Fruit fly (Drosophila melanogaster) whole organism, embryonic: ENCODE results near the gene amrt.
A peak's percentile ranks its signal among the peaks of the same experiment; 100 is the strongest.

Experiments used
- Atf-2 ChIP-seq: fragments of 200-800 bp; sonication (Bioruptor generic); optimal IDR thresholded peaks from 2 replicates; lab custom pipeline; 2016; ENCODE audit warnings: missing biosample characterization, missing genetic modification characterization
- Atf3 ChIP-seq: fragments of 200-800 bp; sonication (Bioruptor generic); optimal IDR thresholded peaks from 3 replicates; lab custom pipeline; 2016; ENCODE audit warnings: missing biosample characterization, missing genetic modification characterization
- CG10543 ChIP-seq: fragments of 200-800 bp; sonication (Bioruptor generic); optimal IDR thresholded peaks from 3 replicates; lab custom pipeline; 2017; ENCODE audit warnings: missing biosample characterization, mild to moderate bottlenecking, missing genetic modification characterization, moderate library complexity
- CG10654 ChIP-seq: fragments of 200-800 bp; sonication (Bioruptor generic); optimal IDR thresholded peaks from 2 replicates; lab custom pipeline; 2016; ENCODE audit warnings: missing biosample characterization, missing genetic modification characterization
- CG15269 ChIP-seq: fragments of 200-800 bp; sonication (Bioruptor generic); optimal IDR thresholded peaks from 2 replicates; lab custom pipeline; 2018; ENCODE audit warnings: missing biosample characterization, mild to moderate bottlenecking, missing genetic modification characterization, moderate library complexity
- CG1647 ChIP-seq: fragments of 200-800 bp; sonication (Bioruptor generic); optimal IDR thresholded peaks from 3 replicates; lab custom pipeline; 2016; ENCODE audit warnings: missing biosample characterization, missing genetic modification characterization
- CG17361 ChIP-seq: fragments of 200-800 bp; sonication (Bioruptor generic); IDR thresholded peaks from 3 replicates; pipeline ENCODE4 v1.3.6; 2022; ENCODE audit warnings: missing biosample characterization, missing genetic modification characterization
- CG17385 ChIP-seq: fragments of 200-800 bp; sonication (Bioruptor generic); optimal IDR thresholded peaks from 3 replicates; lab custom pipeline; 2018; ENCODE audit warnings: missing biosample characterization, mild to moderate bottlenecking, missing genetic modification characterization
- CG17802 ChIP-seq: fragments of 200-800 bp; sonication (Bioruptor generic); optimal IDR thresholded peaks from 2 replicates; lab custom pipeline; 2018; ENCODE audit warnings: missing biosample characterization, mild to moderate bottlenecking, missing genetic modification characterization, moderate library complexity
- CG2875 ChIP-seq: fragments of 200-800 bp; sonication (Bioruptor generic); optimal IDR thresholded peaks from 2 replicates; lab custom pipeline; 2017; ENCODE audit warnings: missing biosample characterization, mild to moderate bottlenecking, missing genetic modification characterization, missing genetic modification reagents
- CG30431 ChIP-seq: fragments of 200-800 bp; sonication (Bioruptor generic); optimal IDR thresholded peaks from 2 replicates; lab custom pipeline; 2017; ENCODE audit warnings: missing biosample characterization, missing genetic modification characterization
- CG3281 ChIP-seq: fragments of 200-800 bp; sonication (Bioruptor generic); optimal IDR thresholded peaks from 3 replicates; lab custom pipeline; 2017; ENCODE audit warnings: missing biosample characterization, mild to moderate bottlenecking, missing genetic modification characterization
- CG4617 ChIP-seq: fragments of 200-800 bp; sonication (Bioruptor generic); optimal IDR thresholded peaks from 3 replicates; lab custom pipeline; 2016; ENCODE audit warnings: missing biosample characterization, missing genetic modification characterization, borderline replicate concordance
- CG4854 ChIP-seq: fragments of 200-800 bp; sonication (Bioruptor generic); optimal IDR thresholded peaks from 2 replicates; lab custom pipeline; 2016; ENCODE audit warnings: missing biosample characterization, missing genetic modification characterization, inconsistent platforms
- CG6689 ChIP-seq: fragments of 200-800 bp; sonication (Bioruptor generic); IDR thresholded peaks from 2 replicates; pipeline ENCODE4 v1.3.6; 2022; ENCODE audit warnings: missing biosample characterization, missing genetic modification characterization
- CG7271 ChIP-seq: fragments of 200-800 bp; sonication (Bioruptor generic); optimal IDR thresholded peaks from 2 replicates; lab custom pipeline; 2018; ENCODE audit warnings: missing biosample characterization, mild to moderate bottlenecking, missing genetic modification characterization, moderate library complexity
- CG8359 ChIP-seq: fragments of 200-800 bp; sonication (Bioruptor generic); optimal IDR thresholded peaks from 2 replicates; lab custom pipeline; 2017; ENCODE audit warnings: missing biosample characterization, mild to moderate bottlenecking, missing genetic modification characterization, borderline replicate concordance
- CG9215 ChIP-seq: fragments of 200-800 bp; sonication (Bioruptor generic); IDR thresholded peaks from 2 replicates; pipeline ENCODE4 v1.3.6; 2022; ENCODE audit warnings: missing biosample characterization, missing genetic modification characterization
- CG9609 ChIP-seq: fragments of 200-800 bp; sonication (Bioruptor generic); optimal IDR thresholded peaks from 3 replicates; lab custom pipeline; 2016; ENCODE audit warnings: missing biosample characterization, missing genetic modification characterization
- E2f2 ChIP-seq: fragments of 200-800 bp; sonication (Bioruptor generic); IDR thresholded peaks from 2 replicates; pipeline ENCODE4 v1.3.6; 2022; ENCODE audit warnings: missing biosample characterization, missing genetic modification characterization
- Hand ChIP-seq: fragments of 200-800 bp; sonication (Bioruptor generic); optimal IDR thresholded peaks from 2 replicates; lab custom pipeline; 2017; ENCODE audit warnings: mild to moderate bottlenecking, missing biosample characterization, missing genetic modification reagents, missing genetic modification characterization
- MESR4 ChIP-seq: fragments of 200-800 bp; sonication (Bioruptor generic); optimal IDR thresholded peaks from 2 replicates; lab custom pipeline; 2018; ENCODE audit warnings: missing biosample characterization, mild to moderate bottlenecking, missing genetic modification characterization, moderate library complexity
- Meics ChIP-seq: fragments of 200-800 bp; sonication (Bioruptor generic); optimal IDR thresholded peaks from 2 replicates; lab custom pipeline; 2017; ENCODE audit warnings: missing biosample characterization, mild to moderate bottlenecking, missing genetic modification characterization
- Oaz ChIP-seq: fragments of 200-800 bp; sonication (Bioruptor generic); IDR thresholded peaks from 2 replicates; pipeline ENCODE4 v1.3.6; 2022; ENCODE audit warnings: missing biosample characterization, missing genetic modification characterization
- Trl ChIP-seq, 3 experiments: fragments of >200 bp in 2 of 3; fragments of 200-800 bp in 1 of 3; sonication (Bioruptor generic) in 1 of 3; optimal IDR thresholded peaks; 2 replicates in 1 of 3; 3 replicates in 2 of 3; lab custom pipeline; 2016 to 2017; ENCODE audit warnings: missing biosample characterization in 1 of 3, missing genetic modification characterization in 1 of 3
- Xbp1 ChIP-seq: fragments of 200-800 bp; sonication (Bioruptor generic); optimal IDR thresholded peaks from 3 replicates; lab custom pipeline; 2016; ENCODE audit warnings: missing biosample characterization, mild to moderate bottlenecking, missing genetic modification characterization
- YL-1 ChIP-seq: fragments of 200-800 bp; sonication (Bioruptor generic); optimal IDR thresholded peaks from 3 replicates; lab custom pipeline; 2017; ENCODE audit warnings: missing biosample characterization, mild to moderate bottlenecking, missing genetic modification characterization
- ap ChIP-seq: fragments of 200-800 bp; sonication (Bioruptor generic); IDR thresholded peaks from 2 replicates; pipeline ENCODE4 v1.3.6; 2022; ENCODE audit warnings: missing biosample characterization, missing genetic modification characterization
- ara ChIP-seq: fragments of 200-800 bp; sonication (Bioruptor generic); IDR thresholded peaks from 2 replicates; pipeline ENCODE4 v1.3.6; 2022; ENCODE audit warnings: missing biosample characterization, missing genetic modification characterization
- bbx ChIP-seq: fragments of 200-800 bp; sonication (Bioruptor generic); IDR thresholded peaks from 2 replicates; pipeline ENCODE4 v1.3.6; 2022; ENCODE audit warnings: missing biosample characterization, missing genetic modification characterization; ENCODE audit not compliant: partially characterized antibody
- btn ChIP-seq: fragments of 200-800 bp; sonication (Bioruptor generic); optimal IDR thresholded peaks from 2 replicates; lab custom pipeline; 2016; ENCODE audit warnings: missing biosample characterization, missing genetic modification characterization
- chinmo ChIP-seq: fragments of 200-800 bp; sonication (Bioruptor generic); IDR thresholded peaks from 4 replicates; pipeline ENCODE4 v1.3.6; 2022; ENCODE audit warnings: missing biosample characterization, missing genetic modification characterization; ENCODE audit not compliant: partially characterized antibody
- eyg ChIP-seq: fragments of 200-800 bp; sonication (Bioruptor generic); optimal IDR thresholded peaks from 3 replicates; lab custom pipeline; 2016; ENCODE audit warnings: missing biosample characterization, missing genetic modification characterization
- gfzf ChIP-seq: fragments of 200-800 bp; sonication (Bioruptor generic); optimal IDR thresholded peaks from 2 replicates; lab custom pipeline; 2016; ENCODE audit warnings: missing biosample characterization, mild to moderate bottlenecking, missing genetic modification characterization, moderate library complexity
- hb ChIP-seq: fragments of 200-800 bp; sonication (Bioruptor generic); IDR thresholded peaks from 3 replicates; pipeline ENCODE4 v1.3.6; 2022; ENCODE audit warnings: missing biosample characterization, missing genetic modification characterization; ENCODE audit not compliant: partially characterized antibody
- inv ChIP-seq: fragments of 200-800 bp; sonication (Bioruptor generic); IDR thresholded peaks from 2 replicates; pipeline ENCODE4 v1.3.6; 2022; ENCODE audit warnings: missing biosample characterization, missing genetic modification characterization; ENCODE audit not compliant: partially characterized antibody
- ken ChIP-seq: fragments of 200-800 bp; sonication (Bioruptor generic); IDR thresholded peaks from 3 replicates; pipeline ENCODE4 v1.3.6; 2022; ENCODE audit warnings: missing biosample characterization, missing genetic modification characterization
- knrl ChIP-seq: fragments of 200-800 bp; sonication (Bioruptor generic); IDR thresholded peaks from 3 replicates; pipeline ENCODE4 v1.3.6; 2022; ENCODE audit warnings: missing biosample characterization, missing genetic modification characterization; ENCODE audit not compliant: partially characterized antibody
- lola ChIP-seq, 3 experiments: fragments of >200 bp in 2 of 3; fragments of 200-800 bp in 1 of 3; sonication (Bioruptor generic) in 1 of 3; optimal IDR thresholded peaks; 2 replicates each; lab custom pipeline; 2017 to 2019; ENCODE audit warnings: missing biosample characterization in 3 of 3, missing genetic modification characterization in 3 of 3, mild to moderate bottlenecking in 1 of 3, moderate library complexity in 1 of 3
- odd ChIP-seq: fragments of 200-800 bp; sonication (Bioruptor generic); optimal IDR thresholded peaks from 2 replicates; lab custom pipeline; 2017; ENCODE audit warnings: missing biosample characterization, mild to moderate bottlenecking, missing genetic modification characterization
- org-1 ChIP-seq: fragments of 200-800 bp; sonication (Bioruptor generic); optimal IDR thresholded peaks from 2 replicates; lab custom pipeline; 2017; ENCODE audit warnings: missing biosample characterization, missing genetic modification characterization
- prd ChIP-seq, 3 experiments: fragments of >200 bp in 2 of 3; fragments of 200-800 bp in 1 of 3; sonication (Bioruptor generic) in 1 of 3; optimal IDR thresholded peaks in 2 of 3; IDR thresholded peaks in 1 of 3; 2 replicates in 2 of 3; 3 replicates in 1 of 3; pipeline versions ENCODE4 v1.3.6 to Lab custom; 2017 to 2022; ENCODE audit warnings: missing biosample characterization in 1 of 3, missing genetic modification characterization in 1 of 3
- schlank ChIP-seq: fragments of 200-800 bp; sonication (Bioruptor generic); optimal IDR thresholded peaks from 2 replicates; lab custom pipeline; 2018; ENCODE audit warnings: missing biosample characterization, mild to moderate bottlenecking, missing genetic modification characterization
- sens ChIP-seq: fragments of 200-800 bp; sonication (Bioruptor generic); peaks from one replicate; lab custom pipeline; 2016; ENCODE audit warnings: missing biosample characterization, missing genetic modification characterization
- slou ChIP-seq: fragments of 200-800 bp; sonication (Bioruptor generic); optimal IDR thresholded peaks from 3 replicates; lab custom pipeline; 2016; ENCODE audit warnings: missing biosample characterization, missing genetic modification characterization
- tgo ChIP-seq: fragments of 200-800 bp; sonication (Bioruptor generic); IDR thresholded peaks from 3 replicates; pipeline ENCODE4 v1.3.6; 2022; ENCODE audit warnings: missing biosample characterization, missing genetic modification characterization
- toy ChIP-seq: fragments of 200-800 bp; sonication (Bioruptor generic); IDR thresholded peaks from 2 replicates; pipeline ENCODE4 v1.3.6; 2022; ENCODE audit warnings: missing biosample characterization, missing genetic modification characterization
- tx ChIP-seq: fragments of 200-800 bp; sonication (Bioruptor generic); optimal IDR thresholded peaks from 2 replicates; lab custom pipeline; 2016; ENCODE audit warnings: missing biosample characterization, missing genetic modification characterization

amrt gene

dm6 chrX:13762372-13762883 lies 19.8 kb upstream of the amrt start, which contains the start of gene rdgB (continued):
- TF ChIP-seq slou (GFP tag; lab: Kevin White, UChicago), result peak; percentile 59
- TF ChIP-seq hb (GFP tag; lab: Robert Waterston, UW), result no peak
- TF ChIP-seq CG3281 (GFP tag; lab: Kevin White, UChicago), result peak; percentile 75
- no peak for TF ChIP-seq CG8359
- peak; percentile 40 for TF ChIP-seq CG4854 (GFP tag; lab: Kevin White, UChicago)
- no peak for TF ChIP-seq eyg (GFP tag; lab: Kevin White, UChicago)
- peak; percentile 41; the same call in 1 of the 2 replicates for TF ChIP-seq ara (GFP tag; lab: Robert Waterston, UW)
- TF ChIP-seq Atf-2, result peak; percentile 21
- peak; percentile 11 for TF ChIP-seq CG9609 (GFP tag; lab: Kevin White, UChicago)
- TF ChIP-seq CG17802 (tag; lab: Kevin White, UChicago), result no peak
- TF ChIP-seq Atf3 (GFP tag; lab: Kevin White, UChicago), result no peak
- TF ChIP-seq ken (GFP tag; lab: Robert Waterston, UW), result peak; percentile 64; the same call in 1 of the 3 replicates
- TF ChIP-seq E2f2, result peak; percentile 44; the same call in 1 of the 2 replicates
- TF ChIP-seq Meics (GFP tag; lab: Kevin White, UChicago), result peak; percentile 87
- peak in 1 of 3 experiments; percentile 72 for TF ChIP-seq lola (GFP tag; optimal IDR thresholded peaks at IDR 0.05; lab: Kevin White, UChicago)
- peak; percentile 80 for TF ChIP-seq CG6689
- TF ChIP-seq odd (GFP tag; lab: Kevin White, UChicago), result peak; percentile 72
- peak; percentile 84 for TF ChIP-seq CG15269 (tag; lab: Kevin White, UChicago)
- peak; percentile 89 for TF ChIP-seq CG10543
- no peak for TF ChIP-seq tx (GFP tag; lab: Kevin White, UChicago)
- TF ChIP-seq CG17385 (GFP tag; lab: Kevin White, UChicago), result peak; percentile 80
- 0 out of 2 replicates have a peak, but pooled peaks have one; percentile 33 for TF ChIP-seq toy
- 0 out of 2 replicates have a peak, but pooled peaks have one; percentile 14 for TF ChIP-seq ap (GFP tag; lab: Robert Waterston, UW)
- TF ChIP-seq knrl (GFP tag; lab: Robert Waterston, UW), result no peak; the same call in 2 of the 3 replicates
- TF ChIP-seq CG2875, result peak; percentile 64
- peak; percentile 81 for TF ChIP-seq Xbp1 (GFP tag; lab: Kevin White, UChicago)
- TF ChIP-seq CG10654 (GFP tag; lab: Kevin White, UChicago), result peak; percentile 58
- TF ChIP-seq Oaz (GFP tag; lab: Robert Waterston, UW), result peak; percentile 45; the same call in 1 of the 2 replicates
- no peak for TF ChIP-seq gfzf (GFP tag; lab: Kevin White, UChicago)
- TF ChIP-seq CG1647 (GFP tag; lab: Kevin White, UChicago), result no peak
- TF ChIP-seq sens (GFP tag; lab: Kevin White, UChicago), result peak; percentile 65
- peak; percentile 53; the same call in 1 of the 2 replicates for TF ChIP-seq bbx (GFP tag; lab: Robert Waterston, UW)
- peak; percentile 79; the same call in 3 of the 4 replicates for TF ChIP-seq chinmo
- TF ChIP-seq prd (optimal IDR thresholded peaks at IDR 0.05; lab: Kevin White, UChicago), result no peak
- TF ChIP-seq prd (GFP tag; IDR thresholded peaks at IDR 0.05; lab: Robert Waterston, UW), result peak; percentile 72
- TF ChIP-seq org-1, result peak; percentile 50
- TF ChIP-seq Trl (optimal IDR thresholded peaks at IDR 0.05; lab: Kevin White, UChicago), result peak; percentile 39 to 73
- no peak for TF ChIP-seq Trl (GFP tag; optimal IDR thresholded peaks at IDR 0.05; lab: Kevin White, UChicago)
- TF ChIP-seq schlank (tag; lab: Kevin White, UChicago), result peak; percentile 3
- TF ChIP-seq tgo, result peak; percentile 71
- TF ChIP-seq inv, result no peak
- peak; percentile 58 for TF ChIP-seq CG30431
- peak; percentile 94 for TF ChIP-seq CG17361 (GFP tag; lab: Robert Waterston, UW)
- no peak for TF ChIP-seq YL-1
- TF ChIP-seq MESR4 (GFP tag; lab: Kevin White, UChicago), result no peak
- no peak for TF ChIP-seq btn (GFP tag; lab: Kevin White, UChicago)
- TF ChIP-seq CG7271 (tag; lab: Kevin White, UChicago), result no peak
- no peak for TF ChIP-seq CG4617 (GFP tag; lab: Kevin White, UChicago)
- TF ChIP-seq CG9215 (GFP tag; lab: Robert Waterston, UW), result peak; percentile 81
- peak; percentile 25 for TF ChIP-seq Hand (GFP tag; lab: Kevin White, UChicago)
